Fruit fly (Drosophila melanogaster) whole organism, wandering third instar larva: Measurements from ENCODE around the gene yrt.

ENCODE experiments used
- CG32264 ChIP-seq: fragments of 200-800 bp; sonication (Bioruptor generic); optimal IDR thresholded peaks from 2 replicates; lab custom pipeline; 2016; ENCODE audit warnings: missing biosample characterization, missing genetic modification characterization
- dsf ChIP-seq: sonication (Bioruptor generic); optimal IDR thresholded peaks from 2 replicates; lab custom pipeline; 2016; ENCODE audit warnings: missing biosample characterization, missing genetic modification characterization, borderline replicate concordance
- ey ChIP-seq: fragments of 200-800 bp; sonication (Bioruptor generic); optimal IDR thresholded peaks from 2 replicates; lab custom pipeline; 2016; ENCODE audit warnings: missing biosample characterization, missing genetic modification characterization

The yrt gene

DNA sequence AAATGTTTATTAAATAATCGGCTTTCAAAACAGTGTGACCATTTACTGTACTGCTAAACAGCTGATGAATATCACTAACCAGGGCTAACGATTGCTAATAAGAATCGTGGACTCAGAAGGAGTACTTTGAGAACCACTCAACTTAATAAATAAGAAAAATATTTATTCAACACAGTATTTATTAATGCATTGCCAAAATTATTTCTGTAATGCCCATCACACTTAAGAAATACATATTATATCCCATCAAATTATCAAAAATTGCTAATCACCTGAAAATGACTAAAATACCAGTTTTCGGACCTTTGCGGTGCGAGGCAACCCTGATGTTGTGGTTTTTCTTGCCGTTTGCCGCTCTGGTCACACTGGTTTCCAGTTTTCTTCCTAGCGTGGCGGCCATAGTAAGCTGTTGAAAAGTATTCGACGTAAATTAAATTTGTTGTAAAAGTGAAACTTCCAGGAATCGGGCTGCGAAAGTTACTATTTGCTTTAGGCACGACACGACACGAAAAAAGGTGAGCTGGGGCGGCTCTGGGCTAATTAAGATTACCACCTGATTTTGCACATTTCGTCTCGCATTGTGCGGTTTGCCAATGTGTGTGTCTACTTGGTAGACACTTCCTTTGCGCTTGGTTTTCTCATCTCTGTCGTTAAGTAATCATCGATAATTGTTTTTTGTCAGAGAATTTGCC is 52.9 kb downstream of the yrt start, which contains the start of the genes mRpS21 and Droj2 (continued):
- TF ChIP-seq ey (GFP tag; lab: Kevin White, UChicago) (peak; percentile 3), CG32264 (GFP tag; lab: Kevin White, UChicago) (no peak)

DNA sequence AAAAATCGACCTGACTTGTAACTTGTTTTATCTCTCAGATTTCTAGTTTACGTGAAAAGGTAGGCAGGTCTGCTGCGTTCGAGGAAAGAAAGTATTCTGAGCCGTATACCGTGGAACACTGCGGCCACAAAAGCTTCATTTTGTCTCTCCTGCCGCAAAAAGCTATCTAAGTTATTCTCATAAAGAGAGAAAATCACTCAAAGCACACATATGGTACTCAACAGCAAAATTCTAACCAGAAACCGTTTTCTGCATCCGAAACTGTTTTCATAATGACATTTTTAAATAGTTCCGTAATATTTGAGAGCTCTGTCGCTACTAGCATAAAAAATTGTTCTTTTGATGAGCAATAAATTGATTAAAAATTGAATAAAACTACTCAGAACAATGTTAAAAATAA is 55.1 kb downstream of the yrt start, which contains the start of the genes CG9813 and CG8870:
TSS of gene CG9813 (minus strand) at position 101 of the 400 bp plus-strand sequence.
TSS of gene CG8870 (plus strand) at position 168 of the 400 bp plus-strand sequence.
- no peak for TF ChIP-seq dsf (GFP tag; lab: Kevin White, UChicago)
